Fruit fly (Drosophila melanogaster) whole organism, adult: ENCODE measurements around the gene Chc.

Source experiments
- CG12768 ChIP-seq: fragments of 200-800 bp; sonication (Bioruptor generic); optimal IDR thresholded peaks from 2 replicates; lab custom pipeline; 2017; ENCODE audit warnings: missing biosample characterization, missing genetic modification characterization, mild to moderate bottlenecking, moderate library complexity, missing genetic modification reagents
- CG14711 ChIP-seq: fragments of 200-800 bp; sonication (Bioruptor generic); optimal IDR thresholded peaks from 2 replicates; lab custom pipeline; 2018; ENCODE audit warnings: missing biosample characterization, mild to moderate bottlenecking, missing genetic modification characterization, moderate library complexity
- Mnt ChIP-seq: fragments of 200-800 bp; sonication (Bioruptor generic); optimal IDR thresholded peaks from 2 replicates; lab custom pipeline; 2016; ENCODE audit warnings: missing biosample characterization, mild to moderate bottlenecking, missing genetic modification characterization
- bab1 ChIP-seq: fragments of 200-800 bp; sonication (Bioruptor generic); optimal IDR thresholded peaks from 3 replicates; lab custom pipeline; 2019; ENCODE audit warnings: missing biosample characterization, mild to moderate bottlenecking, missing genetic modification characterization, moderate library complexity
- kay ChIP-seq: fragments of 200-800 bp; sonication (Bioruptor generic); peaks from one replicate; lab custom pipeline; 2016; ENCODE audit warnings: missing biosample characterization, missing genetic modification characterization, borderline replicate concordance
- ovo ChIP-seq: fragments of 200-800 bp; sonication (Bioruptor generic); optimal IDR thresholded peaks from 2 replicates; lab custom pipeline; 2016; ENCODE audit warnings: missing biosample characterization, missing genetic modification characterization
- toe ChIP-seq: fragments of 200-800 bp; sonication (Bioruptor generic); optimal IDR thresholded peaks from 2 replicates; lab custom pipeline; 2016; ENCODE audit warnings: missing biosample characterization, missing genetic modification characterization

DNA sequence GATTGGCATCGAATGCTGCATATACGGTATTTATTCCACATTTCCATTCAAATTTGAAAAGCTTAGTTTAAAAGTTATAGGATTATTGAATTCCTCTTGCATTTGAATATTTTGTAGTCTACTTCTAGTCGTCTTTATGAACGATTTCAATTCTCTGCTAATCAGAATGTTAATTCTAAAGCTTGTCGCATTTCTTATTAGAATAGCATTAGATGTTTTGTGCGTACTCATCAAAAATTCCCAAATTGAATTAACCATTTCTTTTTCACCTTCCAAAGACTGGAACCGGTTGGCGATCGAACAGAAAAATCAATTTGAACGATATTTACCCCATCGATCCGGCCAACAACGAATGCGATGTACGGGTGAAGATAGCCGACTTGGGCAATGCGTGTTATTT is 4.7 kb upstream of the Chc start:
- no peak for TF ChIP-seq Mnt (GFP tag; lab: Kevin White, UChicago)
- no peak for TF ChIP-seq CG12768 (GFP tag; lab: Kevin White, UChicago)
- TF ChIP-seq CG14711 (tag; lab: Kevin White, UChicago): no peak
- no peak for TF ChIP-seq ovo (GFP tag; lab: Kevin White, UChicago)
- TF ChIP-seq kay (GFP tag; lab: Kevin White, UChicago): no peak
- TF ChIP-seq toe: no peak
- no peak for TF ChIP-seq bab1 (GFP tag; lab: Kevin White, UChicago)
